Worm (Caenorhabditis elegans) whole organism, L3 larva: ENCODE data around the gene srx-131.
A peak's percentile ranks its signal among the peaks of the same experiment; 100 is the strongest.

ENCODE experiments used
- R02D3.7 ChIP-seq: fragments of 150-350 bp; optimal IDR thresholded peaks from 2 replicates; lab custom pipeline; 2014; ENCODE audit warnings: missing biosample characterization, missing genetic modification characterization
- ZK546.5 ChIP-seq: sonication (generic microtip); optimal IDR thresholded peaks from 2 replicates; lab custom pipeline; 2017; ENCODE audit warnings: missing biosample characterization, missing genetic modification characterization
- ama-1 ChIP-seq: fragments of 150-350 bp; optimal IDR thresholded peaks from 2 replicates; lab custom pipeline; 2018
- ceh-16 ChIP-seq: sonication (generic microtip); optimal IDR thresholded peaks from 2 replicates; lab custom pipeline; 2017; ENCODE audit warnings: missing biosample characterization, missing genetic modification characterization
- ceh-82 ChIP-seq: fragments of 150-350 bp; optimal IDR thresholded peaks from 2 replicates; lab custom pipeline; 2014; ENCODE audit warnings: missing biosample characterization, missing genetic modification characterization
- ceh-9 ChIP-seq: sonication (generic microtip); optimal IDR thresholded peaks from 2 replicates; lab custom pipeline; 2018; ENCODE audit warnings: missing biosample characterization, missing genetic modification characterization
- daf-12 ChIP-seq: fragments of 150-350 bp; optimal IDR thresholded peaks from 2 replicates; lab custom pipeline; 2014; ENCODE audit warnings: missing biosample characterization, missing genetic modification reagents, missing genetic modification characterization
- egl-27 ChIP-seq: sonication (generic microtip); optimal IDR thresholded peaks from 4 replicates; lab custom pipeline; 2017; ENCODE audit warnings: missing biosample characterization, missing genetic modification reagents, missing genetic modification characterization
- egl-5 ChIP-seq: fragments of 150-350 bp; optimal IDR thresholded peaks from 2 replicates; lab custom pipeline; 2017; ENCODE audit warnings: missing biosample characterization, missing genetic modification reagents, missing genetic modification characterization, inconsistent platforms
- elt-2 ChIP-seq: sonication (generic microtip); optimal IDR thresholded peaks from 2 replicates; lab custom pipeline; 2016; ENCODE audit warnings: missing genetic modification reagents, mild to moderate bottlenecking, missing genetic modification characterization, missing compliant biosample characterization
- elt-3 ChIP-seq, 3 experiments: fragments of 150-350 bp in 1 of 3; sonication (generic microtip) in 2 of 3; optimal IDR thresholded peaks; 2 replicates in 2 of 3; 4 replicates in 1 of 3; lab custom pipeline; 2014 to 2017; ENCODE audit warnings: missing biosample characterization in 3 of 3, missing genetic modification characterization in 3 of 3
- eor-1 ChIP-seq, 2 experiments: fragments of 150-350 bp; optimal IDR thresholded peaks; 2 replicates each; lab custom pipeline; 2014 to 2018; ENCODE audit warnings: missing biosample characterization in 2 of 2, missing genetic modification characterization in 2 of 2
- fkh-10 ChIP-seq: sonication (generic microtip); optimal IDR thresholded peaks from 2 replicates; lab custom pipeline; 2017; ENCODE audit warnings: missing biosample characterization, missing genetic modification reagents, missing genetic modification characterization
- fkh-2 ChIP-seq: fragments of 150-350 bp; optimal IDR thresholded peaks from 2 replicates; lab custom pipeline; 2014; ENCODE audit warnings: missing biosample characterization, missing genetic modification reagents, missing genetic modification characterization
- hmg-11 ChIP-seq: sonication (generic microtip); optimal IDR thresholded peaks from 2 replicates; lab custom pipeline; 2016; ENCODE audit warnings: missing genetic modification characterization, missing compliant biosample characterization
- jun-1 ChIP-seq: fragments of 150-350 bp; optimal IDR thresholded peaks from 2 replicates; lab custom pipeline; 2014; ENCODE audit warnings: missing biosample characterization, missing genetic modification reagents, missing genetic modification characterization
- lin-15B ChIP-seq: fragments of 150-350 bp; optimal IDR thresholded peaks from 2 replicates; lab custom pipeline; 2014; ENCODE audit warnings: missing biosample characterization, missing genetic modification characterization
- lin-39 ChIP-seq: fragments of 150-350 bp; optimal IDR thresholded peaks from 2 replicates; lab custom pipeline; 2018; ENCODE audit warnings: missing biosample characterization, missing genetic modification reagents, missing genetic modification characterization
- lsy-12 ChIP-seq: sonication (generic microtip); optimal IDR thresholded peaks from 2 replicates; lab custom pipeline; 2016; ENCODE audit warnings: mild to moderate bottlenecking, missing genetic modification characterization, missing compliant biosample characterization
- mdl-1 ChIP-seq: fragments of 150-350 bp; optimal IDR thresholded peaks from 2 replicates; lab custom pipeline; 2014; ENCODE audit warnings: missing biosample characterization, missing genetic modification characterization
- mml-1 ChIP-seq: fragments of 150-350 bp; sonication (generic microtip); optimal IDR thresholded peaks from 3 replicates; lab custom pipeline; 2014; ENCODE audit warnings: missing biosample characterization, missing genetic modification characterization
- nfya-1 ChIP-seq: sonication (generic microtip); optimal IDR thresholded peaks from 2 replicates; lab custom pipeline; 2017; ENCODE audit warnings: missing genetic modification characterization, mild to moderate bottlenecking, missing compliant biosample characterization, antibody characterized with exemption, moderate library complexity; ENCODE audit not compliant: insufficient read depth
- nhr-11 ChIP-seq: fragments of 150-350 bp; optimal IDR thresholded peaks from 2 replicates; lab custom pipeline; 2014; ENCODE audit warnings: missing biosample characterization, missing genetic modification characterization
- nhr-12 ChIP-seq: fragments of 150-350 bp; optimal IDR thresholded peaks from 2 replicates; lab custom pipeline; 2014; ENCODE audit warnings: missing biosample characterization, missing genetic modification characterization
- nhr-23 ChIP-seq: fragments of 150-350 bp; optimal IDR thresholded peaks from 2 replicates; lab custom pipeline; 2014; ENCODE audit warnings: missing biosample characterization, missing genetic modification reagents, missing genetic modification characterization
- nhr-237 ChIP-seq: fragments of 150-350 bp; optimal IDR thresholded peaks from 2 replicates; lab custom pipeline; 2014; ENCODE audit warnings: missing biosample characterization, missing genetic modification characterization
- nhr-28 ChIP-seq: fragments of 150-350 bp; optimal IDR thresholded peaks from 2 replicates; lab custom pipeline; 2014; ENCODE audit warnings: missing biosample characterization, missing genetic modification characterization
- nhr-67 ChIP-seq: fragments of 150-350 bp; optimal IDR thresholded peaks from 2 replicates; lab custom pipeline; 2014; ENCODE audit warnings: missing biosample characterization, missing genetic modification characterization
- nhr-76 ChIP-seq: fragments of 150-350 bp; sonication (generic microtip); optimal IDR thresholded peaks from 5 replicates; lab custom pipeline; 2014; ENCODE audit warnings: missing biosample characterization, missing genetic modification characterization
- nhr-77 ChIP-seq: fragments of 150-350 bp; optimal IDR thresholded peaks from 2 replicates; lab custom pipeline; 2014; ENCODE audit warnings: missing biosample characterization, missing genetic modification characterization
- pha-4 ChIP-seq: fragments of 150-350 bp; optimal IDR thresholded peaks from 2 replicates; lab custom pipeline; 2014; ENCODE audit warnings: missing biosample characterization, missing genetic modification reagents, missing genetic modification characterization
- pqm-1 ChIP-seq: fragments of 150-350 bp; optimal IDR thresholded peaks from 2 replicates; lab custom pipeline; 2017; ENCODE audit warnings: missing biosample characterization, missing genetic modification characterization, inconsistent platforms
- sea-2 ChIP-seq: fragments of 150-350 bp; sonication (generic microtip); optimal IDR thresholded peaks from 4 replicates; lab custom pipeline; 2014; ENCODE audit warnings: missing biosample characterization, missing genetic modification reagents, missing genetic modification characterization
- skn-1 ChIP-seq: fragments of 150-350 bp; optimal IDR thresholded peaks from 2 replicates; lab custom pipeline; 2014; ENCODE audit warnings: missing biosample characterization, missing genetic modification characterization
- snpc-4 ChIP-seq: fragments of 150-350 bp; optimal IDR thresholded peaks from 2 replicates; lab custom pipeline; 2014; ENCODE audit warnings: missing biosample characterization, missing genetic modification characterization
- tbx-2 ChIP-seq: sonication (generic microtip); optimal IDR thresholded peaks from 2 replicates; lab custom pipeline; 2016; ENCODE audit warnings: mild to moderate bottlenecking, missing genetic modification characterization, missing compliant biosample characterization
- unc-39 ChIP-seq: sonication (generic microtip); optimal IDR thresholded peaks from 4 replicates; lab custom pipeline; 2017; ENCODE audit warnings: missing biosample characterization, missing genetic modification characterization
- unc-62 ChIP-seq: fragments of 150-350 bp; sonication (generic microtip); optimal IDR thresholded peaks from 4 replicates; lab custom pipeline; 2014; ENCODE audit warnings: missing biosample characterization, missing genetic modification reagents, missing genetic modification characterization
- ztf-11 ChIP-seq: fragments of 150-350 bp; optimal IDR thresholded peaks from 2 replicates; lab custom pipeline; 2014; ENCODE audit warnings: missing biosample characterization, missing genetic modification characterization

The srx-131 gene

DNA sequence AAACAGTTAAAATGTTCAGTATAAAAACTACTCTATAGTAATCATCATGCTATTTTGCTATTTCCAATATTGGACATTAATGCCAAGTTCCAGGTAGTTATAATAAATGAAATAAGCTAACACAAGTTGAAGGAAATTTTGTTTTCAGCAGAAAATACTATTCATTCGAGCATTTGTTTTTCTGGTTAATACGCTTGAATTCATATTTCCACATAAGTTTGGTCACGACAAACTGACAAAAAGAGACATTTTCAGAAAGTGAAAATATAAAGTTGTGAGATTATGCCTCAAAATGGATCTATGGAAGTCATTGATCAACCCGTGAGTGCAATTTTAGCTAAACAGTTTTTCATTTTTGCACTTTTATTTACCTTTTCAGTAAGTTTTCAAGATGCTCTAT is at the start of gene srx-131:
srx-131 (plus strand) TSS at position 301 of the 400 bp plus-strand sequence.
- TF ChIP-seq R02D3.7 (tag; lab: Kevin White, UChicago) (no peak), lin-15B (tag; lab: Kevin White, UChicago) (no peak), hmg-11 (tag; lab: Kevin White, UChicago) (no peak), unc-39 (tag; lab: Kevin White, UChicago) (no peak), daf-12 (tag; lab: Kevin White, UChicago) (no peak), mdl-1 (no peak), elt-3 (tag; optimal IDR thresholded peaks at IDR 0.05; lab: Kevin White, UChicago) (no peak), ZK546.5 (tag; lab: Kevin White, UChicago) (no peak), nhr-77 (tag; lab: Kevin White, UChicago) (no peak), sea-2 (GFP tag; lab: Kevin White, UChicago) (no peak), eor-1 (tag; optimal IDR thresholded peaks at IDR 0.05; lab: Kevin White, UChicago) (no peak), nhr-11 (no peak), mml-1 (tag; lab: Kevin White, UChicago) (no peak), nhr-67 (tag; lab: Kevin White, UChicago) (no peak), egl-27 (tag; lab: Kevin White, UChicago) (no peak), unc-62 (GFP tag; lab: Kevin White, UChicago) (no peak), pqm-1 (tag; lab: Kevin White, UChicago) (no peak), ama-1 (lab: Kevin White, UChicago) (no peak), skn-1 (tag; lab: Kevin White, UChicago) (no peak)
- TF ChIP-seq, all 47 proteins: peak for 0

DNA sequence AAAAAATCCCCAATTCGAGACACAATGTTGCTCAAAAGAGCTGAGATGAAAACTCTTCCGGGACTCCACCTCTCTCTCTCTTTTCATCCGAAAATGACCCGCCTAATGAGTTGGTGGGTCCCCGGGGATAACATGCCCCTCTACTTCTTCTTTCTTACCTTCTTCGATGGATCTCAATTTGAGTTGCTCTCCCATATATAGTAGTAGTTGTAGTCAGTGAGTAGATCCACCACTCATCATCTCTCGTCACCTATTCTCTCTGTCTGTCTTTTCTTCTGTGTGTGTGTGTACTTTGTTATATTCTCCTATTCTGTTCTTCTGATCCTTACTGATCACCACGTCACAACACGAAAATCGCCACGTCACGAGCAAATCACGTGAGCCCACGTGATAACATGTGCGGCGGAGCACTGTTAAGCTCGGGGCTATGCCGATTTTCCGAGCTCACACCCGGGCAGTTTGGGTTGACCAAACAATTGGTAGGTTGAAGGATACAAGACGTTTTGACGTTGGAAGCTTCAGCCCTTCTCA is 48.9 kb upstream of the srx-131 start, which contains the start of gene twk-32:
twk-32 (plus strand) TSS at position 396 of the 531 bp plus-strand sequence.
- TF ChIP-seq hmg-11 (tag; lab: Kevin White, UChicago) (no peak), lin-39 (no peak), tbx-2 (tag; lab: Kevin White, UChicago) (no peak), nhr-237 (tag; lab: Kevin White, UChicago) (no peak), ceh-9 (tag; lab: Kevin White, UChicago) (no peak), mdl-1 (no peak), nfya-1 (tag; lab: Kevin White, UChicago) (no peak), nhr-12 (tag; lab: Kevin White, UChicago) (no peak), snpc-4 (tag; lab: Kevin White, UChicago) (no peak), fkh-10 (GFP tag; lab: Kevin White, UChicago) (no peak), mml-1 (tag; lab: Kevin White, UChicago) (peak; percentile 22), R02D3.7 (tag; lab: Kevin White, UChicago) (no peak), elt-3 (tag; optimal IDR thresholded peaks at IDR 0.05; lab: Kevin White, UChicago) (no peak), jun-1 (no peak), nhr-28 (tag; lab: Kevin White, UChicago) (no peak), nhr-76 (tag; lab: Kevin White, UChicago) (no peak), lsy-12 (no peak), pha-4 (peak; percentile 34), nhr-67 (tag; lab: Kevin White, UChicago) (no peak), egl-5 (tag; lab: Kevin White, UChicago) (no peak), eor-1 (tag; optimal IDR thresholded peaks at IDR 0.05; lab: Kevin White, UChicago) (no peak), lin-15B (tag; lab: Kevin White, UChicago) (no peak), ceh-16 (tag; lab: Kevin White, UChicago) (no peak), ama-1 (lab: Kevin White, UChicago) (peak; percentile 73), elt-2 (tag; lab: Kevin White, UChicago) (no peak)

DNA sequence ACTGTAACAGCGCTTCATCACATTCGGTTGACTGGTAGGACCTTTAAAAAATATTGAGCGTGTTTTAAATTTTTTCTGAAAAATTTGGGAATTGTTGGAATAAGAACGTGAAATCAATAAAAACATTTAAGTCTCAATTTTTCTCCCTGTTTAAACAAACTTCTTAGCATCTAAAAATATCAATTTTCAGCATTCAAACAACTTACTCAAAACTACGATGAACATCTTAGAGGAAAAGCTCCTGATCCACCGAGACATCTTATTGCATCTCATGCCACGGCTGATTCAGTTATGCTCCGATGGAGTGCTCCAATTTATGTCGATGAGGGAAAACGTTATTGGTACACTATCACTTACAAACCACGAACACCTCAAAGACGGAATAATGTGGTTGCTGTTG is 46.0 kb upstream of the srx-131 start:
- no peak for TF ChIP-seq fkh-2 (tag; lab: Kevin White, UChicago)
- TF ChIP-seq nhr-28 (tag; lab: Kevin White, UChicago) = no peak
- TF ChIP-seq pha-4 = no peak
- no peak for TF ChIP-seq unc-62 (GFP tag; lab: Kevin White, UChicago)
- no peak for TF ChIP-seq tbx-2 (tag; lab: Kevin White, UChicago)
- no peak for TF ChIP-seq ceh-9 (tag; lab: Kevin White, UChicago)
- TF ChIP-seq lin-15B (tag; lab: Kevin White, UChicago) = no peak
- no peak for TF ChIP-seq jun-1
- no peak for TF ChIP-seq ceh-82 (tag; lab: Kevin White, UChicago)
- TF ChIP-seq ZK546.5 (tag; lab: Kevin White, UChicago) = no peak
- no peak for TF ChIP-seq ama-1 (lab: Kevin White, UChicago)
- TF ChIP-seq nhr-77 (tag; lab: Kevin White, UChicago) = no peak
- no peak for TF ChIP-seq nhr-67 (tag; lab: Kevin White, UChicago)
- TF ChIP-seq fkh-10 (GFP tag; lab: Kevin White, UChicago) = no peak
- TF ChIP-seq nhr-23 (tag; lab: Kevin White, UChicago) = no peak
- no peak for TF ChIP-seq unc-39 (tag; lab: Kevin White, UChicago)
- TF ChIP-seq ceh-16 (tag; lab: Kevin White, UChicago) = no peak
- TF ChIP-seq ztf-11 (tag; lab: Kevin White, UChicago) = no peak
- TF ChIP-seq elt-3 (tag; optimal IDR thresholded peaks at IDR 0.05; lab: Kevin White, UChicago) = no peak
- TF ChIP-seq mml-1 (tag; lab: Kevin White, UChicago) = no peak
